Fruit fly (Drosophila melanogaster) whole organism, prepupa: ENCODE results near the gene CG13408.

Experiments
- CG10631 ChIP-seq: fragments of 200-800 bp; sonication (Bioruptor generic); optimal IDR thresholded peaks from 2 replicates; lab custom pipeline; 2016; ENCODE audit warnings: missing biosample characterization, missing genetic modification characterization
- CG11294 ChIP-seq: fragments of 200-800 bp; sonication (Bioruptor generic); IDR thresholded peaks from 2 replicates; pipeline ENCODE4 v1.3.6; 2022; ENCODE audit warnings: missing biosample characterization, missing genetic modification characterization
- CG11762 ChIP-seq: fragments of 200-800 bp; sonication (Bioruptor generic); optimal IDR thresholded peaks from 3 replicates; lab custom pipeline; 2016; ENCODE audit warnings: missing biosample characterization, missing genetic modification characterization; ENCODE audit not compliant: insufficient read depth
- CG11902 ChIP-seq: fragments of 200-800 bp; sonication (Bioruptor generic); optimal IDR thresholded peaks from 3 replicates; lab custom pipeline; 2016; ENCODE audit warnings: missing biosample characterization, missing genetic modification characterization
- CG15336 ChIP-seq: fragments of 200-800 bp; sonication (Bioruptor generic); IDR thresholded peaks from 2 replicates; pipeline ENCODE4 v1.3.6; 2022; ENCODE audit warnings: missing biosample characterization, missing genetic modification characterization
- CG1621 ChIP-seq: fragments of 200-800 bp; sonication (Bioruptor generic); optimal IDR thresholded peaks from 3 replicates; lab custom pipeline; 2018; ENCODE audit warnings: missing biosample characterization, mild to moderate bottlenecking, missing genetic modification characterization
- CG31627 ChIP-seq: fragments of 200-800 bp; sonication (Bioruptor generic); optimal IDR thresholded peaks from 3 replicates; lab custom pipeline; 2016; ENCODE audit warnings: missing biosample characterization, missing genetic modification characterization
- CG32006 ChIP-seq: fragments of 200-800 bp; sonication (Bioruptor generic); optimal IDR thresholded peaks from 3 replicates; lab custom pipeline; 2017; ENCODE audit warnings: missing biosample characterization, mild to moderate bottlenecking, missing genetic modification characterization
- CG3919 ChIP-seq: fragments of 200-800 bp; sonication (Bioruptor generic); optimal IDR thresholded peaks from 3 replicates; lab custom pipeline; 2016; ENCODE audit warnings: missing biosample characterization, missing genetic modification characterization
- CG4318 ChIP-seq: fragments of 200-800 bp; sonication (Bioruptor generic); optimal IDR thresholded peaks from 3 replicates; lab custom pipeline; 2017; ENCODE audit warnings: missing biosample characterization, mild to moderate bottlenecking, missing genetic modification characterization
- CG6276 ChIP-seq: fragments of 200-800 bp; sonication (Bioruptor generic); optimal IDR thresholded peaks from 2 replicates; lab custom pipeline; 2017; ENCODE audit warnings: missing biosample characterization, mild to moderate bottlenecking, missing genetic modification characterization
- CG6792 ChIP-seq: fragments of 200-800 bp; sonication (Bioruptor generic); optimal IDR thresholded peaks from 3 replicates; lab custom pipeline; 2016; ENCODE audit warnings: missing biosample characterization, missing genetic modification characterization
- CG6808 ChIP-seq: fragments of 200-800 bp; sonication (Bioruptor generic); optimal IDR thresholded peaks from 3 replicates; lab custom pipeline; 2017; ENCODE audit warnings: missing biosample characterization, missing genetic modification characterization, mild to moderate bottlenecking, moderate library complexity, missing genetic modification reagents
- CG8119 ChIP-seq: fragments of 200-800 bp; sonication (Bioruptor generic); IDR thresholded peaks from 3 replicates; pipeline ENCODE4 v1.3.6; 2022; ENCODE audit warnings: missing biosample characterization, missing genetic modification characterization
- CG8632 ChIP-seq: fragments of 200-800 bp; sonication (Bioruptor generic); optimal IDR thresholded peaks from 3 replicates; lab custom pipeline; 2016; ENCODE audit warnings: missing biosample characterization, missing genetic modification characterization
- Eip75B ChIP-seq: fragments of 200-800 bp; sonication (Bioruptor generic); optimal IDR thresholded peaks from 3 replicates; lab custom pipeline; 2016; ENCODE audit warnings: missing biosample characterization, missing genetic modification characterization
- Eip78C ChIP-seq: fragments of 200-800 bp; sonication (Bioruptor generic); peaks from one replicate; lab custom pipeline; 2016; ENCODE audit warnings: missing biosample characterization, missing genetic modification characterization
- Ets21C ChIP-seq: fragments of 200-800 bp; sonication (Bioruptor generic); optimal IDR thresholded peaks from 3 replicates; lab custom pipeline; 2016; ENCODE audit warnings: missing biosample characterization, missing genetic modification characterization
- Hr38 ChIP-seq: sonication (Bioruptor generic); optimal IDR thresholded peaks from 2 replicates; lab custom pipeline; 2016; ENCODE audit warnings: missing biosample characterization, missing genetic modification characterization
- Hr4 ChIP-seq: fragments of 200-800 bp; sonication (Bioruptor generic); optimal IDR thresholded peaks from 3 replicates; lab custom pipeline; 2016; ENCODE audit warnings: missing biosample characterization, missing genetic modification characterization
- Lpt ChIP-seq: fragments of 200-800 bp; sonication (Bioruptor generic); optimal IDR thresholded peaks from 3 replicates; lab custom pipeline; 2016; ENCODE audit warnings: missing biosample characterization, missing genetic modification characterization
- Met ChIP-seq: fragments of 200-800 bp; sonication (Bioruptor generic); optimal IDR thresholded peaks from 3 replicates; lab custom pipeline; 2016; ENCODE audit warnings: missing biosample characterization, missing genetic modification characterization
- Smox ChIP-seq: fragments of 200-800 bp; sonication (Bioruptor generic); optimal IDR thresholded peaks from 3 replicates; lab custom pipeline; 2016; ENCODE audit warnings: missing biosample characterization, missing genetic modification characterization
- Sox102F ChIP-seq: fragments of 200-800 bp; sonication (Bioruptor generic); optimal IDR thresholded peaks from 2 replicates; lab custom pipeline; 2016; ENCODE audit warnings: missing biosample characterization, mild to moderate bottlenecking, missing genetic modification characterization
- Sox14 ChIP-seq: fragments of 200-800 bp; sonication (Bioruptor generic); optimal IDR thresholded peaks from 3 replicates; lab custom pipeline; 2016; ENCODE audit warnings: missing biosample characterization, missing genetic modification characterization
- Sox15 ChIP-seq: fragments of 200-800 bp; sonication (Bioruptor generic); optimal IDR thresholded peaks from 3 replicates; lab custom pipeline; 2016; ENCODE audit warnings: missing biosample characterization, missing genetic modification characterization
- achi ChIP-seq: fragments of 200-800 bp; sonication (Bioruptor generic); optimal IDR thresholded peaks from 3 replicates; lab custom pipeline; 2016; ENCODE audit warnings: missing biosample characterization, missing genetic modification characterization
- acj6 ChIP-seq: fragments of 200-800 bp; sonication (Bioruptor generic); optimal IDR thresholded peaks from 3 replicates; lab custom pipeline; 2016; ENCODE audit warnings: missing biosample characterization, missing genetic modification characterization
- cyc ChIP-seq: fragments of 200-800 bp; sonication (Bioruptor generic); optimal IDR thresholded peaks from 3 replicates; lab custom pipeline; 2016; ENCODE audit warnings: missing biosample characterization, missing genetic modification characterization
- dac ChIP-seq: fragments of 200-800 bp; sonication (Bioruptor generic); optimal IDR thresholded peaks from 2 replicates; lab custom pipeline; 2017; ENCODE audit warnings: missing biosample characterization, mild to moderate bottlenecking, missing genetic modification characterization
- eg ChIP-seq: fragments of 200-800 bp; sonication (Bioruptor generic); IDR thresholded peaks from 3 replicates; pipeline ENCODE4 v1.3.6; 2022; ENCODE audit warnings: missing biosample characterization, missing genetic modification characterization
- fd59A ChIP-seq: fragments of 200-800 bp; sonication (Bioruptor generic); optimal IDR thresholded peaks from 2 replicates; lab custom pipeline; 2017; ENCODE audit warnings: missing biosample characterization, mild to moderate bottlenecking, missing genetic modification characterization, missing genetic modification reagents
- fd85E ChIP-seq: fragments of 200-800 bp; sonication (Bioruptor generic); optimal IDR thresholded peaks from 3 replicates; lab custom pipeline; 2016; ENCODE audit warnings: missing biosample characterization, missing genetic modification characterization
- fkh ChIP-seq: fragments of 200-800 bp; sonication (Bioruptor generic); optimal IDR thresholded peaks from 3 replicates; lab custom pipeline; 2017; ENCODE audit warnings: missing biosample characterization, mild to moderate bottlenecking, missing genetic modification characterization, moderate library complexity
- lz ChIP-seq: fragments of 200-800 bp; sonication (Bioruptor generic); optimal IDR thresholded peaks from 3 replicates; lab custom pipeline; 2016; ENCODE audit warnings: missing biosample characterization, missing genetic modification characterization
- net ChIP-seq: fragments of 200-800 bp; sonication (Bioruptor generic); optimal IDR thresholded peaks from 3 replicates; lab custom pipeline; 2016; ENCODE audit warnings: missing biosample characterization, missing genetic modification characterization
- pdm3 ChIP-seq: fragments of 200-800 bp; sonication (Bioruptor generic); optimal IDR thresholded peaks from 3 replicates; lab custom pipeline; 2016; ENCODE audit warnings: missing biosample characterization, missing genetic modification characterization
- salr ChIP-seq, 2 experiments: fragments of 200-800 bp; sonication (Bioruptor generic); optimal IDR thresholded peaks; 3 replicates each; lab custom pipeline; 2016 to 2018; ENCODE audit warnings: missing biosample characterization in 2 of 2, missing genetic modification characterization in 2 of 2, mild to moderate bottlenecking in 1 of 2
- spab ChIP-seq: fragments of 200-800 bp; sonication (Bioruptor generic); optimal IDR thresholded peaks from 2 replicates; lab custom pipeline; 2017; ENCODE audit warnings: missing biosample characterization, mild to moderate bottlenecking, missing genetic modification characterization, missing genetic modification reagents
- topi ChIP-seq: fragments of 200-800 bp; sonication (Bioruptor generic); optimal IDR thresholded peaks from 3 replicates; lab custom pipeline; 2016; ENCODE audit warnings: missing biosample characterization, missing genetic modification characterization

The CG13408 gene

dm6 chr3R:22043748-22044402 is 36.3 kb upstream of the CG13408 start (continued):
- TF ChIP-seq Smox (GFP tag; lab: Kevin White, UChicago) (peak; percentile 29), CG6792 (GFP tag; lab: Kevin White, UChicago) (no peak), CG6808 (no peak), spab (no peak), CG11294 (no peak), Met (GFP tag; lab: Kevin White, UChicago) (peak; percentile 35), CG11902 (GFP tag; lab: Kevin White, UChicago) (no peak), net (no peak), Sox15 (GFP tag; lab: Kevin White, UChicago) (no peak), CG8632 (GFP tag; lab: Kevin White, UChicago) (no peak), CG10631 (GFP tag; lab: Kevin White, UChicago) (peak; percentile 31), topi (peak; percentile 10), CG32006 (GFP tag; lab: Kevin White, UChicago) (no peak), Ets21C (GFP tag; lab: Kevin White, UChicago) (no peak), Hr4 (GFP tag; lab: Kevin White, UChicago) (no peak), Sox14 (GFP tag; lab: Kevin White, UChicago) (peak; percentile 62), CG1621 (tag; lab: Kevin White, UChicago) (no peak), acj6 (GFP tag; lab: Kevin White, UChicago) (peak; percentile 0), Lpt (GFP tag; lab: Kevin White, UChicago) (peak; percentile 29), pdm3 (GFP tag; lab: Kevin White, UChicago) (peak; percentile 9), Sox102F (peak; percentile 62), CG15336 (GFP tag; lab: Robert Waterston, UW) (no peak), CG6276 (GFP tag; lab: Kevin White, UChicago) (no peak), Eip78C (GFP tag; lab: Kevin White, UChicago) (peak; percentile 76), achi (GFP tag; lab: Kevin White, UChicago) (no peak), eg (no peak), dac (GFP tag; lab: Kevin White, UChicago) (no peak), fd85E (GFP tag; lab: Kevin White, UChicago) (no peak), lz (GFP tag; lab: Kevin White, UChicago) (peak; percentile 32), CG11762 (GFP tag; lab: Kevin White, UChicago) (no peak), CG8119 (GFP tag; lab: Robert Waterston, UW) (no peak), Eip75B (no peak), fkh (GFP tag; lab: Kevin White, UChicago) (peak; percentile 14), CG4318 (GFP tag; lab: Kevin White, UChicago) (no peak)
- TF ChIP-seq, all 60 proteins: peak for 22

- TF ChIP-seq net (no peak), eg (no peak), spab (no peak), fd59A (GFP tag; lab: Kevin White, UChicago) (no peak), CG31627 (GFP tag; lab: Kevin White, UChicago) (no peak), cyc (GFP tag; lab: Kevin White, UChicago) (no peak), Hr38 (GFP tag; lab: Kevin White, UChicago) (no peak), salr (GFP tag; optimal IDR thresholded peaks at IDR 0.05; lab: Kevin White, UChicago) (no peak), Hr4 (GFP tag; lab: Kevin White, UChicago) (no peak), CG3919 (GFP tag; lab: Kevin White, UChicago) (no peak), Sox102F (no peak), Eip75B (no peak)
Measured at dm6 chr3R:22044443-22044970, 35.7 kb upstream of the CG13408 start.
